Fruit fly (Drosophila melanogaster) whole organism, adult: Measurements from ENCODE around the gene CaMKI.

Experiments
- CG12768 ChIP-seq: fragments of 200-800 bp; sonication (Bioruptor generic); optimal IDR thresholded peaks from 2 replicates; lab custom pipeline; 2017; ENCODE audit warnings: missing biosample characterization, missing genetic modification characterization, mild to moderate bottlenecking, moderate library complexity, missing genetic modification reagents
- CG14711 ChIP-seq: fragments of 200-800 bp; sonication (Bioruptor generic); optimal IDR thresholded peaks from 2 replicates; lab custom pipeline; 2018; ENCODE audit warnings: missing biosample characterization, mild to moderate bottlenecking, missing genetic modification characterization, moderate library complexity
- CG1620 ChIP-seq: fragments of 200-800 bp; sonication (Bioruptor generic); optimal IDR thresholded peaks from 2 replicates; lab custom pipeline; 2016; ENCODE audit warnings: missing biosample characterization, missing genetic modification characterization
- CG33017 ChIP-seq: fragments of 200-800 bp; sonication (Bioruptor generic); optimal IDR thresholded peaks from 2 replicates; lab custom pipeline; 2018; ENCODE audit warnings: missing biosample characterization, mild to moderate bottlenecking, missing genetic modification characterization, moderate library complexity
- CG5204 ChIP-seq: fragments of 200-800 bp; sonication (Bioruptor generic); optimal IDR thresholded peaks from 2 replicates; lab custom pipeline; 2016; ENCODE audit warnings: missing biosample characterization, missing genetic modification characterization
- CG7045 ChIP-seq: fragments of 200-800 bp; sonication (Bioruptor generic); optimal IDR thresholded peaks from 2 replicates; lab custom pipeline; 2017; ENCODE audit warnings: missing biosample characterization, mild to moderate bottlenecking, missing genetic modification characterization
- CG7101 ChIP-seq: fragments of 200-800 bp; sonication (Bioruptor generic); optimal IDR thresholded peaks from 2 replicates; lab custom pipeline; 2018; ENCODE audit warnings: missing biosample characterization, mild to moderate bottlenecking, missing genetic modification characterization, moderate library complexity
- bab1 ChIP-seq: fragments of 200-800 bp; sonication (Bioruptor generic); optimal IDR thresholded peaks from 3 replicates; lab custom pipeline; 2019; ENCODE audit warnings: missing biosample characterization, mild to moderate bottlenecking, missing genetic modification characterization, moderate library complexity
- cic ChIP-seq: fragments of 200-800 bp; sonication (Bioruptor generic); optimal IDR thresholded peaks from 2 replicates; lab custom pipeline; 2017; ENCODE audit warnings: missing biosample characterization, mild to moderate bottlenecking, missing genetic modification characterization, moderate library complexity
- kay ChIP-seq: fragments of 200-800 bp; sonication (Bioruptor generic); peaks from one replicate; lab custom pipeline; 2016; ENCODE audit warnings: missing biosample characterization, missing genetic modification characterization, borderline replicate concordance
- ovo ChIP-seq: fragments of 200-800 bp; sonication (Bioruptor generic); optimal IDR thresholded peaks from 2 replicates; lab custom pipeline; 2016; ENCODE audit warnings: missing biosample characterization, missing genetic modification characterization
- tj ChIP-seq: fragments of 200-800 bp; sonication (Bioruptor generic); optimal IDR thresholded peaks from 3 replicates; lab custom pipeline; 2017; ENCODE audit warnings: missing biosample characterization, mild to moderate bottlenecking, missing genetic modification characterization, moderate library complexity
- toe ChIP-seq: fragments of 200-800 bp; sonication (Bioruptor generic); optimal IDR thresholded peaks from 2 replicates; lab custom pipeline; 2016; ENCODE audit warnings: missing biosample characterization, missing genetic modification characterization

DNA sequence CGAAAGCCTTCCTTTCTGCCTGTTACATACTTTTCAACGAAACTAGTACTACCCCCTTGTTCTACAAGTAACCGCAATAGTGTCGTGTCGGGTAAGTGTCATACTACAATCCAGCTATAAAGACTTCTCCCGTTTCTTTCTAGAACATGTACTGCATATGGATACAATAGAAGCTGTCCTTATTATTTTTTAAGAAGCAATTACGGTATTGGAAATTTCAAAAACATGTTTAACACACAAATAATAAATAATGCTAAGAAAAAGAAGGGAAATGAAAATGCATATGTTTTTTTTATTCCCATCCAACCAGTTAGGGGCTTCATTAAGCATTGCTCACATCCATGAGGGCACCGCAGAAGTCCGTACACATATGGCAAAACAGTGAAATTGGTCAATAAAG, 15.8 kb upstream of the CaMKI start:
- TF ChIP-seq CG7045 (GFP tag; lab: Kevin White, UChicago): no peak
- TF ChIP-seq cic (GFP tag; lab: Kevin White, UChicago): no peak
- TF ChIP-seq CG5204 (GFP tag; lab: Kevin White, UChicago): no peak
- no peak for TF ChIP-seq tj (GFP tag; lab: Kevin White, UChicago)
- TF ChIP-seq CG12768 (GFP tag; lab: Kevin White, UChicago): no peak
- no peak for TF ChIP-seq CG7101 (tag; lab: Kevin White, UChicago)
- no peak for TF ChIP-seq CG14711 (tag; lab: Kevin White, UChicago)
- TF ChIP-seq CG33017 (tag; lab: Kevin White, UChicago): no peak
- no peak for TF ChIP-seq bab1 (GFP tag; lab: Kevin White, UChicago)
- TF ChIP-seq kay: no peak
- no peak for TF ChIP-seq toe (GFP tag; lab: Kevin White, UChicago)
- no peak for TF ChIP-seq ovo (GFP tag; lab: Kevin White, UChicago)
- TF ChIP-seq CG1620 (GFP tag; lab: Kevin White, UChicago): no peak
